Fruit fly (Drosophila melanogaster): ENCODE measurements around the gene CG32269.

The CG32269 gene

dm6 chr3L:3192912-3193311, 15.9 kb downstream of the CG32269 start, which contains the start of gene Hsp83:
TSS of gene Hsp83 (plus strand) at chr3L:3192969.
- TF ChIP-seq CG9948 (tag; optimal IDR thresholded peaks at IDR 0.05) = peak; percentile 58
- TF ChIP-seq CG15710 (tag; optimal IDR thresholded peaks at IDR 0.05) = peak; percentile 76
- peak; percentile 97 for TF ChIP-seq Snoo (tag; optimal IDR thresholded peaks at IDR 0.05)
- TF ChIP-seq CG8301 (tag; optimal IDR thresholded peaks at IDR 0.05) = no peak
- TF ChIP-seq Pif1B (GFP tag; optimal IDR thresholded peaks at IDR 0.05) = peak; percentile 92
- TF ChIP-seq CG14655 (GFP tag; optimal IDR thresholded peaks at IDR 0.05) = no peak
- peak; percentile 94 for TF ChIP-seq Ets98B (GFP tag; IDR thresholded peaks at IDR 0.05)
- TF ChIP-seq EcR (GFP tag; optimal IDR thresholded peaks at IDR 0.05) = peak; percentile 22
- no peak for TF ChIP-seq rn (GFP tag; IDR thresholded peaks at IDR 0.05)
- peak; percentile 65 for TF ChIP-seq CG17806 (tag; optimal IDR thresholded peaks at IDR 0.05)
- TF ChIP-seq CG13204 (GFP tag; optimal IDR thresholded peaks at IDR 0.05) = peak; percentile 95
- peak; percentile 94 for TF ChIP-seq CG12605 (GFP tag; IDR thresholded peaks at IDR 0.05)
- TF ChIP-seq fd96Ca (GFP tag; IDR thresholded peaks at IDR 0.05) = peak; percentile 72; the same call in 2 of the 3 replicates
- no peak for TF ChIP-seq D1 (tag; optimal IDR thresholded peaks at IDR 0.05)
- no peak for TF ChIP-seq CG10348 (GFP tag; IDR thresholded peaks at IDR 0.05)
- peak; percentile 95 for TF ChIP-seq gl (tag; optimal IDR thresholded peaks at IDR 0.05)
- peak; percentile 96 for TF ChIP-seq Pif1A (GFP tag; optimal IDR thresholded peaks at IDR 0.05)
- TF ChIP-seq CG34367 (tag; optimal IDR thresholded peaks at IDR 0.05) = peak; percentile 89
- TF ChIP-seq CG4496 (GFP tag; IDR thresholded peaks at IDR 0.05) = peak; percentile 95
- peak; percentile 87 for TF ChIP-seq CG32121 (GFP tag; IDR thresholded peaks at IDR 0.05)
- peak; percentile 72 for TF ChIP-seq CG8159 (tag; optimal IDR thresholded peaks at IDR 0.05)

- TF ChIP-seq CG17806 (tag; optimal IDR thresholded peaks at IDR 0.05) (no peak), fd96Ca (GFP tag; IDR thresholded peaks at IDR 0.05) (no peak), D1 (tag; optimal IDR thresholded peaks at IDR 0.05) (no peak), CG13204 (GFP tag; optimal IDR thresholded peaks at IDR 0.05) (no peak), rn (GFP tag; IDR thresholded peaks at IDR 0.05) (no peak), Pif1B (GFP tag; optimal IDR thresholded peaks at IDR 0.05) (no peak), CG8159 (tag; optimal IDR thresholded peaks at IDR 0.05) (no peak), CG34367 (tag; optimal IDR thresholded peaks at IDR 0.05) (no peak), CG10348 (GFP tag; IDR thresholded peaks at IDR 0.05) (no peak), Ets98B (GFP tag; IDR thresholded peaks at IDR 0.05) (no peak), CG12605 (GFP tag; IDR thresholded peaks at IDR 0.05) (no peak), CG4496 (GFP tag; IDR thresholded peaks at IDR 0.05) (no peak), CG32121 (GFP tag; IDR thresholded peaks at IDR 0.05) (no peak), CG15710 (tag; optimal IDR thresholded peaks at IDR 0.05) (no peak), Snoo (tag; optimal IDR thresholded peaks at IDR 0.05) (no peak), Pif1A (GFP tag; optimal IDR thresholded peaks at IDR 0.05) (no peak)
These were observed 16.4 kb downstream of the CG32269 start, which contains the start of gene CG14965 for dm6 chr3L:3192333-3192894. TSS of gene CG14965 (minus strand) at chr3L:3192491.

dm6 chr3L:3189647-3190046, 19.1 kb downstream of the CG32269 start, which contains the start of the genes CG42525 and CG14958:
TSS of gene CG42525 (minus strand) at chr3L:3189747.
TSS of gene CG14958 (plus strand) at chr3L:3189978.
- TF ChIP-seq CG34367 (tag; optimal IDR thresholded peaks at IDR 0.05) (no peak), CG9948 (tag; optimal IDR thresholded peaks at IDR 0.05) (no peak), CG17806 (tag; optimal IDR thresholded peaks at IDR 0.05) (no peak), CG10348 (GFP tag; IDR thresholded peaks at IDR 0.05) (no peak), rn (GFP tag; IDR thresholded peaks at IDR 0.05) (no peak), CG15710 (tag; optimal IDR thresholded peaks at IDR 0.05) (no peak)

- no peak for TF ChIP-seq D1 (tag; optimal IDR thresholded peaks at IDR 0.05)
- TF ChIP-seq CG10348 (GFP tag; IDR thresholded peaks at IDR 0.05) = no peak
These were observed 21.5 kb downstream of the CG32269 start, which contains the start of gene CG14957 for dm6 chr3L:3187263-3187662. TSS of gene CG14957 (plus strand) at chr3L:3187563.

- no peak for TF ChIP-seq fd96Ca (GFP tag; IDR thresholded peaks at IDR 0.05)
These were observed 22.4 kb downstream of the CG32269 start, which contains the start of gene CG32284 for dm6 chr3L:3186364-3186763. TSS of gene CG32284 (plus strand) at chr3L:3186664.

- TF ChIP-seq CG17806 (tag; optimal IDR thresholded peaks at IDR 0.05) (no peak), CG8301 (tag; optimal IDR thresholded peaks at IDR 0.05) (no peak), Pif1B (GFP tag; optimal IDR thresholded peaks at IDR 0.05) (no peak), D1 (tag; optimal IDR thresholded peaks at IDR 0.05) (no peak), CG14655 (GFP tag; optimal IDR thresholded peaks at IDR 0.05) (no peak), Snoo (tag; optimal IDR thresholded peaks at IDR 0.05) (no peak), CG10348 (GFP tag; IDR thresholded peaks at IDR 0.05) (no peak), CG9948 (tag; optimal IDR thresholded peaks at IDR 0.05) (no peak), gl (tag; optimal IDR thresholded peaks at IDR 0.05) (no peak), CG34367 (tag; optimal IDR thresholded peaks at IDR 0.05) (no peak), CG8159 (tag; optimal IDR thresholded peaks at IDR 0.05) (no peak), CG4496 (GFP tag; IDR thresholded peaks at IDR 0.05) (no peak), CG13204 (GFP tag; optimal IDR thresholded peaks at IDR 0.05) (no peak), EcR (GFP tag; optimal IDR thresholded peaks at IDR 0.05) (no peak), CG32121 (GFP tag; IDR thresholded peaks at IDR 0.05) (no peak), CG15710 (tag; optimal IDR thresholded peaks at IDR 0.05) (no peak)
These were observed 24.7 kb downstream of the CG32269 start, which contains the start of gene CG42494 for dm6 chr3L:3184104-3184503. TSS of gene CG42494 (plus strand) at chr3L:3184404.
